Fruit fly (Drosophila melanogaster): Measurements from ENCODE around the gene Akap200.

Gene Akap200

DNA sequence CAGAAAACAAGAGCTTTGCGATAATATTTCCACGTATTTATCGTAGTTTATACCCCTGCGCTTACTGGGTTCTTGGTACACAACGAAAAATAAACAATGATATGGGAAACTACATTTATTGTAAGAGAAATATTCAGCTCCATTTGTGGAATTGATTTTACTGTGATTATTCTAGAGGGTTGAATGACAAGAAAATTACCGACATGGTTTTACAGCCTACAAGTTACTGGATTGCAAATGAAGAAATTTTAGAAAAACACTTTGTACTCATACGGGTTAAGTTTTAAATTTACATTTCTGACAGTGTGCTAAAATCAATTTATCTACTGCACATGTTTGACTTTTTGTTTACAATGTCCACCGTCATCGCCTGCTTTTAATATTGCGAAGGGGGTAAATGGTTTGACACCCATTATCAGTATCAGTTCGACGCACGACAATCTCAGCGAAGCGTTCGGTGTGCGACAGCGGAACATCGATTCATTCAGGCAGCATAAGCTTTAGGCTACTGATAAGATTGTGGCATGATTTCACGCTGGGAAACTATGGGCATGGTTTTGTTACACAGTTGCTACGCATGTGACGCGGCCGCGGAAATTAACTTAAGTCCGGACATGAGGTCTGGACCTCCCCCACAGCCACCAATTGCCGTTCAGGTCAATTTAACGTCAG is 46.4 kb downstream of the Akap200 start (continued):
- TF ChIP-seq CG10267 (tag; optimal IDR thresholded peaks at IDR 0.05) (peak; percentile 10), C15 (GFP tag; IDR thresholded peaks at IDR 0.05) (no peak), ems (GFP tag; optimal IDR thresholded peaks at IDR 0.05) (no peak), Mrtf (GFP tag; IDR thresholded peaks at IDR 0.05) (no peak), ftz-f1 (GFP tag; optimal IDR thresholded peaks at IDR 0.05) (no peak), shn (GFP tag; optimal IDR thresholded peaks at IDR 0.05) (no peak), CG34376 (GFP tag; optimal IDR thresholded peaks at IDR 0.05) (peak; percentile 85), CG8089 (GFP tag; optimal IDR thresholded peaks at IDR 0.05) (no peak), wdn (GFP tag; IDR thresholded peaks at IDR 0.05) (no peak), NFAT (GFP tag; IDR thresholded peaks at IDR 0.05) (no peak), Tbp (GFP tag; optimal IDR thresholded peaks at IDR 0.05) (no peak), hb (GFP tag; IDR thresholded peaks at IDR 0.05; ENCODE audit: partially characterized antibody) (no peak), bowl (GFP tag; IDR thresholded peaks at IDR 0.05) (no peak), mam (GFP tag; optimal IDR thresholded peaks at IDR 0.05) (peak; percentile 41), Dbx (GFP tag; IDR thresholded peaks at IDR 0.05) (peak; percentile 28; the same call in 1 of the 3 replicates), Dip3 (GFP tag; optimal IDR thresholded peaks at IDR 0.05) (no peak), wor (GFP tag; IDR thresholded peaks at IDR 0.05) (no peak), fd102C (GFP tag; optimal IDR thresholded peaks at IDR 0.05) (no peak), CG42726 (GFP tag; IDR thresholded peaks at IDR 0.05; ENCODE audit: partially characterized antibody) (no peak), dimm (GFP tag; IDR thresholded peaks at IDR 0.05) (no peak), hkb (optimal IDR thresholded peaks at IDR 0.05) (no peak), hkb (GFP tag; IDR thresholded peaks at IDR 0.05) (0 out of 2 replicates have a peak, but pooled peaks have one; percentile 44), CG11247 (GFP tag; IDR thresholded peaks at IDR 0.05) (no peak), ERR (GFP tag; optimal IDR thresholded peaks at IDR 0.05) (no peak), jumu (GFP tag; optimal IDR thresholded peaks at IDR 0.05) (no peak), CG6689 (GFP tag; IDR thresholded peaks at IDR 0.05) (no peak), ac (GFP tag; optimal IDR thresholded peaks at IDR 0.05) (no peak), ap (GFP tag; IDR thresholded peaks at IDR 0.05) (no peak), Hr51 (GFP tag; optimal IDR thresholded peaks at IDR 0.05) (peak in 1 of 2 experiments; percentile 18), tio (GFP tag; optimal IDR thresholded peaks at IDR 0.05) (no peak), schlank (tag; optimal IDR thresholded peaks at IDR 0.05) (no peak), Dip2 (GFP tag; IDR thresholded peaks at IDR 0.05) (no peak), Vsx1 (GFP tag; optimal IDR thresholded peaks at IDR 0.05) (peak; percentile 3), so (GFP tag; IDR thresholded peaks at IDR 0.05) (no peak), CHES-1-like (GFP tag; optimal IDR thresholded peaks at IDR 0.05) (no peak), CG14860 (GFP tag; IDR thresholded peaks at IDR 0.05; ENCODE audit: partially characterized antibody) (no peak), Hey (tag; optimal IDR thresholded peaks at IDR 0.05) (no peak), dm (GFP tag; optimal IDR thresholded peaks at IDR 0.05) (peak; percentile 30), ssp (GFP tag; IDR thresholded peaks at IDR 0.05) (no peak), MTF-1 (GFP tag; optimal IDR thresholded peaks at IDR 0.05; ENCODE audit: borderline replicate concordance) (no peak), crp (GFP tag; optimal IDR thresholded peaks at IDR 0.05) (no peak), sim (GFP tag; IDR thresholded peaks at IDR 0.05) (no peak), CG31388 (GFP tag; optimal IDR thresholded peaks at IDR 0.05) (no peak), CG3163 (GFP tag; optimal IDR thresholded peaks at IDR 0.05) (no peak), CG3995 (GFP tag; optimal IDR thresholded peaks at IDR 0.05) (no peak), CG14050 (GFP tag; IDR thresholded peaks at IDR 0.05) (no peak), B-H1 (GFP tag; IDR thresholded peaks at IDR 0.05) (no peak), CG18011 (GFP tag; optimal IDR thresholded peaks at IDR 0.05) (no peak), E2f2 (GFP tag; IDR thresholded peaks at IDR 0.05) (0 out of 2 replicates have a peak, but pooled peaks have one; percentile 13), gem (tag; optimal IDR thresholded peaks at IDR 0.05) (peak; percentile 64), Hsf (GFP tag; optimal IDR thresholded peaks at IDR 0.05) (peak; percentile 11)

All from whole organism, embryonic.